Comparison of ENCODE assay signal across 5 worm cellular contexts in the genomic region with DNA sequence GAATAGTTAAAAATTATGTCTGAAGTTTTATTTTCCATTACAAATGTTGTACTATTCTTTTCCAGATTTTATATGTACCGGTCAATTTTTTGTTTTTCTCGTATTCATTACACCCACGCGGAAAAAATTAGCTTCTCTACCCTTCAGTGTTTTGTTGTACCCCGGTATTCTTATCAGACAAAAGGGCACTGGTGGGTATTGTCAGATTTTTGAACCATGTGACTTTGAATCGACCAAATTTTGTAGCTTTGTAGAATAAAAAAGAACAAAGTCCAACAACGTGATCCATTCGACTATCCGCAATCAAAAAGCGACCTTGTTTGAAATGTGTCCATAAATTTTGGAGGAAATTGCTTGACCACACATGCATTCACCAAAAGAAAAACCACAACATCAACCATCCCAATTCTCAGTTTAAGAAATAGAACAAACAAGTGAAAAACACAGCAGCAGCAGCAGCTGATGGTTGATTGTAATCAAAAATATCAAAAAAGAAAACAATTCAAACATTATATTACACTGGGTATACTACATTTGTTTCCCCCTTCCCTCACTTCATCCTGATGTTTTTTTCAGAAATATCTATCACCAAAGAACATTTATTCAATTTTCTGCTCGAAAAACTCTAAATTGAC.
TF ChIP-seq lines count a peak whose summit lies in the region.

No protein-coding gene starts in this region.

TF ChIP-seq in whole organism, L1 larva, 84 proteins besides CTCF, POLR2A, EP300 and RAD21 (continues in another document):
- TF ChIP-seq elt-3 (tag; optimal IDR thresholded peaks at IDR 0.05; lab: Kevin White, UChicago), result peak in 2 of 6 experiments; percentile 48 to 64
- peak; percentile 48 for TF ChIP-seq lin-14 (GFP tag; optimal IDR thresholded peaks at IDR 0.05; lab: Kevin White, UChicago)
- TF ChIP-seq ztf-11 (tag; optimal IDR thresholded peaks at IDR 0.05; lab: Kevin White, UChicago), result no peak
- TF ChIP-seq mdl-1 (tag; optimal IDR thresholded peaks at IDR 0.05; lab: Kevin White, UChicago), result peak in 1 of 2 experiments; percentile 83
- no peak for TF ChIP-seq nhr-11 (tag; optimal IDR thresholded peaks at IDR 0.05; lab: Kevin White, UChicago)
- peak; percentile 30 for TF ChIP-seq nhr-19 (GFP tag; conservative IDR thresholded peaks at IDR 0.05; lab: Robert Waterston, UW)
- TF ChIP-seq mep-1 (tag; optimal IDR thresholded peaks at IDR 0.05; lab: Kevin White, UChicago), result no peak
- no peak for TF ChIP-seq snpc-4 (tag; optimal IDR thresholded peaks at IDR 0.05; lab: Kevin White, UChicago)
- no peak for TF ChIP-seq sox-4 (tag; optimal IDR thresholded peaks at IDR 0.05; lab: Kevin White, UChicago)
- TF ChIP-seq hpl-2 (GFP tag; optimal IDR thresholded peaks at IDR 0.05; lab: Kevin White, UChicago), result no peak
- TF ChIP-seq nhr-90 (tag; optimal IDR thresholded peaks at IDR 0.05; lab: Kevin White, UChicago; ENCODE audit: poor library complexity), result peak; percentile 35
- peak; percentile 49 for TF ChIP-seq nhr-71 (tag; optimal IDR thresholded peaks at IDR 0.05; lab: Kevin White, UChicago)
- TF ChIP-seq fkh-8 (tag; optimal IDR thresholded peaks at IDR 0.05; lab: Kevin White, UChicago), result no peak
- TF ChIP-seq irx-1 (tag; optimal IDR thresholded peaks at IDR 0.05; lab: Kevin White, UChicago), result no peak
- peak; percentile 82 for TF ChIP-seq nhr-85 (tag; lab: Kevin White, UChicago)
- TF ChIP-seq lin-35 (GFP tag; optimal IDR thresholded peaks at IDR 0.05; lab: Kevin White, UChicago), result peak in 1 of 2 experiments; percentile 56
- no peak for TF ChIP-seq nhr-28 (tag; optimal IDR thresholded peaks at IDR 0.05; lab: Kevin White, UChicago)

TF ChIP-seq in whole organism, L2 larva, 48 proteins besides CTCF, POLR2A, EP300 and RAD21:
- TF ChIP-seq crh-2 (tag; optimal IDR thresholded peaks at IDR 0.05; lab: Kevin White, UChicago), result peak; percentile 69
- peak; percentile 8 for TF ChIP-seq gmeb-1 (tag; optimal IDR thresholded peaks at IDR 0.05; lab: Kevin White, UChicago)
- TF ChIP-seq sma-9 (GFP tag; optimal IDR thresholded peaks at IDR 0.05; lab: Kevin White, UChicago), result peak; percentile 66
- no peak for TF ChIP-seq sma-9 (tag; optimal IDR thresholded peaks at IDR 0.05; lab: Kevin White, UChicago)
- TF ChIP-seq lin-11 (tag; optimal IDR thresholded peaks at IDR 0.05; lab: Kevin White, UChicago), result no peak
- no peak for TF ChIP-seq ceh-16 (tag; optimal IDR thresholded peaks at IDR 0.05; lab: Kevin White, UChicago)
- peak; percentile 9 for TF ChIP-seq nhr-6 (tag; optimal IDR thresholded peaks at IDR 0.05; lab: Kevin White, UChicago)
- TF ChIP-seq ztf-11 (tag; optimal IDR thresholded peaks at IDR 0.05; lab: Kevin White, UChicago), result no peak
- no peak for TF ChIP-seq skn-1 (tag; optimal IDR thresholded peaks at IDR 0.05; lab: Kevin White, UChicago)
- TF ChIP-seq nhr-129 (tag; optimal IDR thresholded peaks at IDR 0.05; lab: Kevin White, UChicago), result peak; percentile 1
- TF ChIP-seq sma-3 (GFP tag; optimal IDR thresholded peaks at IDR 0.05; lab: Kevin White, UChicago), result peak; percentile 15
- no peak for TF ChIP-seq fos-1 (tag; optimal IDR thresholded peaks at IDR 0.05; lab: Kevin White, UChicago)
- TF ChIP-seq mdl-1 (tag; optimal IDR thresholded peaks at IDR 0.05; lab: Kevin White, UChicago), result peak in 1 of 2 experiments; percentile 37

TF ChIP-seq in whole organism, L3 larva, 47 proteins besides CTCF, POLR2A, EP300 and RAD21:
- TF ChIP-seq jun-1 (tag; optimal IDR thresholded peaks at IDR 0.05; lab: Kevin White, UChicago) (peak; percentile 58), pha-4 (tag; optimal IDR thresholded peaks at IDR 0.05; lab: Kevin White, UChicago) (peak; percentile 9), elt-2 (tag; optimal IDR thresholded peaks at IDR 0.05; lab: Kevin White, UChicago) (peak; percentile 42), ama-1 (optimal IDR thresholded peaks at IDR 0.05; lab: Kevin White, UChicago) (no peak), nhr-28 (tag; optimal IDR thresholded peaks at IDR 0.05; lab: Kevin White, UChicago) (no peak), pqm-1 (tag; optimal IDR thresholded peaks at IDR 0.05; lab: Kevin White, UChicago) (peak; percentile 37), nhr-43 (tag; optimal IDR thresholded peaks at IDR 0.05; lab: Kevin White, UChicago; ENCODE audit: poor library complexity, severe bottlenecking) (peak; percentile 38), ZK546.5 (tag; optimal IDR thresholded peaks at IDR 0.05; lab: Kevin White, UChicago) (no peak)

TF ChIP-seq in whole organism, L4 larva, 104 proteins besides CTCF, POLR2A, EP300 and RAD21 (continues in another document):
- TF ChIP-seq nhr-6 (tag; optimal IDR thresholded peaks at IDR 0.05; lab: Kevin White, UChicago) (no peak), gei-8 (GFP tag; optimal IDR thresholded peaks at IDR 0.05; lab: Kevin White, UChicago) (no peak), mdt-29 (GFP tag; IDR thresholded peaks at IDR 0.05; lab: Robert Waterston, UW) (peak; percentile 50; the same call in 1 of the 2 replicates), lin-1 (GFP tag; IDR thresholded peaks at IDR 0.05; lab: Robert Waterston, UW) (no peak), dve-1 (tag; optimal IDR thresholded peaks at IDR 0.05; lab: Kevin White, UChicago; ENCODE audit: insufficient read depth) (peak; percentile 77), nhr-48 (tag; optimal IDR thresholded peaks at IDR 0.05; lab: Kevin White, UChicago) (peak; percentile 43), F44E2.7 (GFP tag; IDR thresholded peaks at IDR 0.05; lab: Robert Waterston, UW) (no peak), nhr-237 (tag; optimal IDR thresholded peaks at IDR 0.05; lab: Kevin White, UChicago) (no peak), hlh-30 (tag; optimal IDR thresholded peaks at IDR 0.05; lab: Kevin White, UChicago; ENCODE audit: insufficient read depth) (peak; percentile 68), mep-1 (tag; optimal IDR thresholded peaks at IDR 0.05; lab: Kevin White, UChicago) (peak; percentile 13), tra-1 (GFP tag; IDR thresholded peaks at IDR 0.05; lab: Robert Waterston, UW) (no peak), hlh-11 (tag; optimal IDR thresholded peaks at IDR 0.05; lab: Kevin White, UChicago) (peak; percentile 25), Y48G9A.11 (GFP tag; IDR thresholded peaks at IDR 0.05; lab: Robert Waterston, UW) (no peak), nhr-11 (tag; optimal IDR thresholded peaks at IDR 0.05; lab: Kevin White, UChicago) (peak; percentile 2), nhr-28 (tag; optimal IDR thresholded peaks at IDR 0.05; lab: Kevin White, UChicago) (peak; percentile 71), nhr-102 (tag; optimal IDR thresholded peaks at IDR 0.05; lab: Kevin White, UChicago) (no peak), dmd-6 (GFP tag; IDR thresholded peaks at IDR 0.05; lab: Robert Waterston, UW) (peak; percentile 15; the same call in 1 of the 2 replicates), unc-62 (GFP tag; optimal IDR thresholded peaks at IDR 0.05 in 1 of 2; lab: Kevin White, UChicago) (peak in 1 of 2 experiments; percentile 78), unc-62 (tag; optimal IDR thresholded peaks at IDR 0.05; lab: Kevin White, UChicago) (no peak), daf-16 (GFP tag; optimal IDR thresholded peaks at IDR 0.05; lab: Kevin White, UChicago) (peak in 1 of 2 experiments; percentile 85), daf-16 (tag; optimal IDR thresholded peaks at IDR 0.05; lab: Kevin White, UChicago) (peak; percentile 71), ztf-7 (tag; optimal IDR thresholded peaks at IDR 0.05; lab: Kevin White, UChicago) (no peak), mdl-1 (tag; optimal IDR thresholded peaks at IDR 0.05; lab: Kevin White, UChicago) (peak in 1 of 2 experiments; percentile 64), mes-2 (tag; optimal IDR thresholded peaks at IDR 0.05; lab: Kevin White, UChicago; ENCODE audit: poor library complexity, severe bottlenecking) (no peak)

TF ChIP-seq in whole organism, young adult, 124 proteins besides CTCF, POLR2A, EP300 and RAD21:
- TF ChIP-seq Y53F4B.3 (GFP tag; IDR thresholded peaks at IDR 0.05; lab: Robert Waterston, UW) (no peak), rpc-1 (optimal IDR thresholded peaks at IDR 0.05; lab: Kevin White, UChicago) (no peak), rpc-1 (tag; optimal IDR thresholded peaks at IDR 0.05; lab: Kevin White, UChicago) (no peak), ztf-3 (GFP tag; optimal IDR thresholded peaks at IDR 0.05; lab: Kevin White, UChicago) (no peak), attf-6 (GFP tag; IDR thresholded peaks at IDR 0.05; lab: Robert Waterston, UW) (no peak), mel-28 (tag; optimal IDR thresholded peaks at IDR 0.05; lab: Kevin White, UChicago; ENCODE audit: borderline replicate concordance) (no peak), pbrm-1 (GFP tag; IDR thresholded peaks at IDR 0.05; lab: Robert Waterston, UW) (no peak), F39B2.1 (GFP tag; IDR thresholded peaks at IDR 0.05; lab: Robert Waterston, UW) (no peak), Y53G8AR.9 (GFP tag; conservative IDR thresholded peaks at IDR 0.05; lab: Robert Waterston, UW) (0 out of 2 replicates have a peak, but pooled peaks have one; percentile 35)
